Fruit fly (Drosophila melanogaster): ENCODE results near the gene CG7542.

The CG7542 gene

dm6 chr3L:17563133-17563532, 13.5 kb downstream of the CG7542 start (continued):
- no peak for TF ChIP-seq seq (GFP tag; IDR thresholded peaks at IDR 0.05)
- no peak for TF ChIP-seq Usf (GFP tag; optimal IDR thresholded peaks at IDR 0.05)
- TF ChIP-seq maf-S (GFP tag; optimal IDR thresholded peaks at IDR 0.05), result no peak
- no peak for TF ChIP-seq gem (tag; optimal IDR thresholded peaks at IDR 0.05)
- TF ChIP-seq gt (GFP tag; IDR thresholded peaks at IDR 0.05), result no peak
- peak; percentile 4 for TF ChIP-seq CG7839 (tag; optimal IDR thresholded peaks at IDR 0.05)
- TF ChIP-seq sqz (GFP tag; optimal IDR thresholded peaks at IDR 0.05), result peak; percentile 46
- no peak for TF ChIP-seq ken (GFP tag; IDR thresholded peaks at IDR 0.05)
- no peak for TF ChIP-seq Lpt (GFP tag; optimal IDR thresholded peaks at IDR 0.05)
- TF ChIP-seq br (optimal IDR thresholded peaks at IDR 0.05), result no peak
- no peak for TF ChIP-seq CG7786 (GFP tag; optimal IDR thresholded peaks at IDR 0.05)
- TF ChIP-seq CG13775 (GFP tag; optimal IDR thresholded peaks at IDR 0.05), result no peak
- peak; percentile 27 for TF ChIP-seq dmrt99B (tag; optimal IDR thresholded peaks at IDR 0.05)
- TF ChIP-seq CG2120 (GFP tag; optimal IDR thresholded peaks at IDR 0.05), result no peak
- no peak for TF ChIP-seq Bgb (GFP tag; IDR thresholded peaks at IDR 0.05; ENCODE audit: partially characterized antibody)
- no peak for TF ChIP-seq ham (GFP tag; IDR thresholded peaks at IDR 0.05)
- TF ChIP-seq chm (GFP tag; IDR thresholded peaks at IDR 0.05), result no peak
- TF ChIP-seq ash1 (GFP tag; optimal IDR thresholded peaks at IDR 0.05), result no peak
- TF ChIP-seq vvl (GFP tag; IDR thresholded peaks at IDR 0.05), result 0 out of 2 replicates have a peak, but pooled peaks have one; percentile 32
- peak; percentile 5 for TF ChIP-seq Sox100B (GFP tag; optimal IDR thresholded peaks at IDR 0.05)
- TF ChIP-seq Meics (GFP tag; optimal IDR thresholded peaks at IDR 0.05), result no peak
- TF ChIP-seq lbe (GFP tag; optimal IDR thresholded peaks at IDR 0.05), result peak; percentile 5
- TF ChIP-seq fd3F (GFP tag; optimal IDR thresholded peaks at IDR 0.05), result no peak

- TF ChIP-seq CG10979 (tag; optimal IDR thresholded peaks at IDR 0.05) (no peak), CG11695 (GFP tag; IDR thresholded peaks at IDR 0.05) (peak; percentile 48; the same call in 1 of the 3 replicates), rib (GFP tag; IDR thresholded peaks at IDR 0.05) (peak; percentile 60; the same call in 1 of the 2 replicates), Awh (GFP tag; IDR thresholded peaks at IDR 0.05) (0 out of 2 replicates have a peak, but pooled peaks have one; percentile 13), bsh (GFP tag; optimal IDR thresholded peaks at IDR 0.05) (peak in 1 of 2 experiments; percentile 24), CG32532 (GFP tag; IDR thresholded peaks at IDR 0.05) (peak; percentile 44; the same call in 1 of the 2 replicates), Med (GFP tag) (peak; percentile 49), zen2 (GFP tag; IDR thresholded peaks at IDR 0.05; ENCODE audit: partially characterized antibody) (peak; percentile 70; the same call in 2 of the 3 replicates), ranshi (GFP tag; IDR thresholded peaks at IDR 0.05) (no peak), YL-1 (GFP tag; optimal IDR thresholded peaks at IDR 0.05) (no peak), Poxn (GFP tag; IDR thresholded peaks at IDR 0.05) (no peak), CG11696 (GFP tag; IDR thresholded peaks at IDR 0.05) (0 out of 2 replicates have a peak, but pooled peaks have one; percentile 13), CG34422 (GFP tag; IDR thresholded peaks at IDR 0.05) (peak; percentile 28; the same call in 1 of the 3 replicates), stc (GFP tag; IDR thresholded peaks at IDR 0.05) (no peak), ERR (GFP tag; optimal IDR thresholded peaks at IDR 0.05) (peak; percentile 59), Scr (GFP tag; IDR thresholded peaks at IDR 0.05; ENCODE audit: partially characterized antibody) (peak; percentile 39), yki (optimal IDR thresholded peaks at IDR 0.05) (peak; percentile 92), cg (GFP tag; optimal IDR thresholded peaks at IDR 0.05) (peak; percentile 92), CrebB (tag; optimal IDR thresholded peaks at IDR 0.05) (peak; percentile 17), CG32772 (GFP tag; IDR thresholded peaks at IDR 0.05) (no peak), Dbx (GFP tag; IDR thresholded peaks at IDR 0.05) (0 out of 3 replicates have a peak, but pooled peaks have one; percentile 6), CG12299 (tag; optimal IDR thresholded peaks at IDR 0.05) (no peak), chinmo (GFP tag; IDR thresholded peaks at IDR 0.05; ENCODE audit: partially characterized antibody) (peak; percentile 83; the same call in 3 of the 4 replicates), CG34224 (GFP tag; IDR thresholded peaks at IDR 0.05; ENCODE audit: partially characterized antibody) (peak; percentile 48; the same call in 1 of the 3 replicates), lbe (GFP tag; optimal IDR thresholded peaks at IDR 0.05) (peak; percentile 87), sr (GFP tag; IDR thresholded peaks at IDR 0.05) (peak; percentile 57; the same call in 2 of the 3 replicates), unc-4 (GFP tag; IDR thresholded peaks at IDR 0.05; ENCODE audit: partially characterized antibody) (peak; percentile 41), Doc3 (GFP tag; IDR thresholded peaks at IDR 0.05; ENCODE audit: partially characterized antibody) (0 out of 3 replicates have a peak, but pooled peaks have one; percentile 49)
Measured at dm6 chr3L:17563536-17564257, 14.1 kb downstream of the CG7542 start.

Measured in whole organism, embryonic.